Worm (Caenorhabditis elegans): ENCODE results near the gene F02A9.1.
A peak's percentile ranks its signal among the peaks of the same experiment; 100 is the strongest.

F02A9.1 gene

ce11 chrIII:9115745-9116144, 38.1 kb upstream of the F02A9.1 start:
- TF ChIP-seq F49E8.2 (tag; optimal IDR thresholded peaks at IDR 0.05; ENCODE audit: insufficient read depth): no peak
- TF ChIP-seq lsy-27 (tag; optimal IDR thresholded peaks at IDR 0.05; ENCODE audit: borderline replicate concordance, insufficient read depth): no peak
- no peak for TF ChIP-seq egl-44 (GFP tag; IDR thresholded peaks at IDR 0.05)
- no peak for TF ChIP-seq nfyb-1 (GFP tag; IDR thresholded peaks at IDR 0.05)
- TF ChIP-seq F23B12.7 (tag; optimal IDR thresholded peaks at IDR 0.05; ENCODE audit: insufficient read depth): no peak
- TF ChIP-seq T26A5.8 (tag; optimal IDR thresholded peaks at IDR 0.05): no peak
- no peak for TF ChIP-seq dpff-1 (tag; optimal IDR thresholded peaks at IDR 0.05)
- TF ChIP-seq madf-6 (GFP tag; IDR thresholded peaks at IDR 0.05): no peak
- TF ChIP-seq hrde-1 (tag; optimal IDR thresholded peaks at IDR 0.05; ENCODE audit: borderline replicate concordance): no peak
- no peak for TF ChIP-seq nfya-2 (GFP tag; IDR thresholded peaks at IDR 0.05)
- no peak for TF ChIP-seq hlh-12 (tag; optimal IDR thresholded peaks at IDR 0.05)
- TF ChIP-seq F52B5.7 (tag; optimal IDR thresholded peaks at IDR 0.05): no peak
- no peak for TF ChIP-seq F33H1.4 (GFP tag; IDR thresholded peaks at IDR 0.05)
- TF ChIP-seq ztf-18 (tag; optimal IDR thresholded peaks at IDR 0.05): no peak
- no peak for TF ChIP-seq Y53G8AR.9 (GFP tag; conservative IDR thresholded peaks at IDR 0.05)

ce11 chrIII:9114649-9115048, 37.0 kb upstream of the F02A9.1 start, which contains the start of gene ZK512.1:
ZK512.1 (plus strand) TSS chrIII:9114949.
- TF ChIP-seq lin-26 (GFP tag; IDR thresholded peaks at IDR 0.05): no peak
- TF ChIP-seq dox-1 (GFP tag; IDR thresholded peaks at IDR 0.05): no peak
- TF ChIP-seq snpc-4 (GFP tag; optimal IDR thresholded peaks at IDR 0.05): no peak
- TF ChIP-seq snpc-4 (tag; optimal IDR thresholded peaks at IDR 0.05): no peak
- TF ChIP-seq tlf-1 (GFP tag; optimal IDR thresholded peaks at IDR 0.05): no peak
- no peak for TF ChIP-seq ztf-22 (GFP tag; optimal IDR thresholded peaks at IDR 0.05)
- TF ChIP-seq egl-18 (GFP tag; IDR thresholded peaks at IDR 0.05): no peak
- no peak for TF ChIP-seq B0336.3 (GFP tag; IDR thresholded peaks at IDR 0.05)

ce11 chrIII:9114076-9114475, 36.5 kb upstream of the F02A9.1 start:
- TF ChIP-seq lin-40 (tag; optimal IDR thresholded peaks at IDR 0.05) (no peak), ztf-18 (tag; optimal IDR thresholded peaks at IDR 0.05) (no peak), atf-7 (tag; optimal IDR thresholded peaks at IDR 0.05) (no peak), nhr-90 (tag; optimal IDR thresholded peaks at IDR 0.05) (no peak), B0035.1 (tag; optimal IDR thresholded peaks at IDR 0.05) (no peak), snpc-3.4 (tag; optimal IDR thresholded peaks at IDR 0.05) (no peak), ZK185.1 (tag; optimal IDR thresholded peaks at IDR 0.05; ENCODE audit: poor library complexity, severe bottlenecking) (no peak), C06A6.2 (GFP tag; conservative IDR thresholded peaks at IDR 0.05) (no peak), tbp1 (GFP tag; optimal IDR thresholded peaks at IDR 0.05) (no peak), lin-26 (GFP tag; IDR thresholded peaks at IDR 0.05) (no peak), K12H6.12 (tag; optimal IDR thresholded peaks at IDR 0.05) (no peak), gei-17 (GFP tag; optimal IDR thresholded peaks at IDR 0.05) (no peak)

- TF ChIP-seq egrh-3 (GFP tag; IDR thresholded peaks at IDR 0.05) (no peak), ceh-40 (GFP tag; IDR thresholded peaks at IDR 0.05) (no peak), nhr-80 (tag; optimal IDR thresholded peaks at IDR 0.05) (no peak), hmg-1.2 (GFP tag; IDR thresholded peaks at IDR 0.05) (peak; percentile 35; the same call in 1 of the 2 replicates), F37B4.10 (GFP tag; IDR thresholded peaks at IDR 0.05) (no peak), sdz-38 (tag; optimal IDR thresholded peaks at IDR 0.05) (no peak), somi-1 (GFP tag; optimal IDR thresholded peaks at IDR 0.05) (no peak), F10E7.11 (tag; optimal IDR thresholded peaks at IDR 0.05) (no peak), F33H1.4 (GFP tag; IDR thresholded peaks at IDR 0.05) (no peak)
Measured at ce11 chrIII:9112479-9112878, 34.9 kb upstream of the F02A9.1 start.
